Worm (Caenorhabditis elegans) whole organism, L2 larva: ENCODE data around the gene B0462.4.

Experiments used
- ceh-82 ChIP-seq: fragments of 150-350 bp; optimal IDR thresholded peaks from 2 replicates; lab custom pipeline; 2014; ENCODE audit warnings: missing biosample characterization, missing genetic modification characterization
- elt-3 ChIP-seq: sonication (generic microtip); optimal IDR thresholded peaks from 2 replicates; lab custom pipeline; 2017; ENCODE audit warnings: missing biosample characterization, missing genetic modification characterization
- nhr-10 ChIP-seq: sonication (generic microtip); optimal IDR thresholded peaks from 2 replicates; lab custom pipeline; 2017; ENCODE audit warnings: missing biosample characterization, missing genetic modification characterization
- nhr-11 ChIP-seq: fragments of 150-350 bp; optimal IDR thresholded peaks from 2 replicates; lab custom pipeline; 2014; ENCODE audit warnings: missing biosample characterization, missing genetic modification characterization
- nhr-12 ChIP-seq: fragments of 150-350 bp; optimal IDR thresholded peaks from 2 replicates; lab custom pipeline; 2014; ENCODE audit warnings: missing biosample characterization, missing genetic modification characterization
- nhr-237 ChIP-seq: fragments of 150-350 bp; optimal IDR thresholded peaks from 2 replicates; lab custom pipeline; 2014; ENCODE audit warnings: missing biosample characterization, missing genetic modification characterization
- nhr-77 ChIP-seq: fragments of 150-350 bp; optimal IDR thresholded peaks from 2 replicates; lab custom pipeline; 2014; ENCODE audit warnings: missing biosample characterization, missing genetic modification characterization
- skn-1 ChIP-seq: sonication (generic microtip); optimal IDR thresholded peaks from 2 replicates; lab custom pipeline; 2017; ENCODE audit warnings: missing biosample characterization, missing genetic modification characterization
- snpc-4 ChIP-seq: fragments of 150-350 bp; optimal IDR thresholded peaks from 2 replicates; lab custom pipeline; 2014; ENCODE audit warnings: missing biosample characterization, missing genetic modification characterization
- unc-62 ChIP-seq: fragments of 150-350 bp; optimal IDR thresholded peaks from 2 replicates; lab custom pipeline; 2014; ENCODE audit warnings: missing biosample characterization, missing genetic modification reagents, missing genetic modification characterization
- ztf-11 ChIP-seq: sonication (generic microtip); optimal IDR thresholded peaks from 2 replicates; lab custom pipeline; 2017; ENCODE audit warnings: missing biosample characterization, missing genetic modification characterization

DNA sequence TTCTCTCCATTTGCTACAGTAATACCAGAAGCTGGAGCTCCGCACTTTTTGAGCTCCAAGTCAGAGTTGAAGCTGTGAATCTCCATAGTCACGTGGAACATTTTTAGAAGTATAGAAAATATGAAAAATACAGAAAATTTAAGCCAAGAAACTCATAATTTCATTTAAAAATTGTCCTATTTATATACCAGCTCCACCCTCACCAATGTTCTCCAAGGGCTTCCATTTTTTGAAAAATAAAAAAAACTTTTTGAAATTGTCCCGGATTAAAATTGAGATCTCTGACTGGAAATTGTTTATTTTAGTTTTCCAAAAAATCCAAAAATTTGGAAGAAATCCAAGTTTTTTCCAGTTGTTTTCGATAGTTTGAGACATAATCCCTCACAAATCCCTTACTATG lies 28.9 kb upstream of the B0462.4 start, which contains the start of gene C08E8.5:
- TF ChIP-seq nhr-77 (tag; lab: Kevin White, UChicago) (no peak), snpc-4 (no peak), nhr-12 (tag; lab: Kevin White, UChicago) (no peak), skn-1 (tag; lab: Kevin White, UChicago) (no peak), nhr-11 (tag; lab: Kevin White, UChicago) (no peak), elt-3 (no peak), ceh-82 (tag; lab: Kevin White, UChicago) (no peak), nhr-10 (tag; lab: Kevin White, UChicago) (no peak), nhr-237 (tag; lab: Kevin White, UChicago) (no peak), ztf-11 (tag; lab: Kevin White, UChicago) (no peak), unc-62 (GFP tag; lab: Kevin White, UChicago) (no peak)
